Worm (Caenorhabditis elegans) whole organism, L3 larva: ENCODE measurements around the gene ZK1037.6.

Experiments
- R02D3.7 ChIP-seq: fragments of 150-350 bp; optimal IDR thresholded peaks from 2 replicates; lab custom pipeline; 2014; ENCODE audit warnings: missing biosample characterization, missing genetic modification characterization
- aly-2 ChIP-seq: fragments of 150-350 bp; optimal IDR thresholded peaks from 2 replicates; lab custom pipeline; 2014; ENCODE audit warnings: missing biosample characterization, missing genetic modification characterization
- ceh-16 ChIP-seq: sonication (generic microtip); optimal IDR thresholded peaks from 2 replicates; lab custom pipeline; 2017; ENCODE audit warnings: missing biosample characterization, missing genetic modification characterization
- ceh-28 ChIP-seq: fragments of 150-350 bp; optimal IDR thresholded peaks from 2 replicates; lab custom pipeline; 2014; ENCODE audit warnings: missing biosample characterization, missing genetic modification reagents, missing genetic modification characterization
- ceh-9 ChIP-seq: sonication (generic microtip); optimal IDR thresholded peaks from 2 replicates; lab custom pipeline; 2018; ENCODE audit warnings: missing biosample characterization, missing genetic modification characterization
- daf-12 ChIP-seq: fragments of 150-350 bp; optimal IDR thresholded peaks from 2 replicates; lab custom pipeline; 2014; ENCODE audit warnings: missing biosample characterization, missing genetic modification reagents, missing genetic modification characterization
- elt-2 ChIP-seq: sonication (generic microtip); optimal IDR thresholded peaks from 2 replicates; lab custom pipeline; 2016; ENCODE audit warnings: missing genetic modification reagents, mild to moderate bottlenecking, missing genetic modification characterization, missing compliant biosample characterization
- fkh-10 ChIP-seq: sonication (generic microtip); optimal IDR thresholded peaks from 2 replicates; lab custom pipeline; 2017; ENCODE audit warnings: missing biosample characterization, missing genetic modification reagents, missing genetic modification characterization
- fkh-2 ChIP-seq: fragments of 150-350 bp; optimal IDR thresholded peaks from 2 replicates; lab custom pipeline; 2014; ENCODE audit warnings: missing biosample characterization, missing genetic modification reagents, missing genetic modification characterization
- fos-1 ChIP-seq: fragments of 150-350 bp; optimal IDR thresholded peaks from 2 replicates; lab custom pipeline; 2014; ENCODE audit warnings: missing biosample characterization, missing genetic modification characterization
- jun-1 ChIP-seq: fragments of 150-350 bp; optimal IDR thresholded peaks from 2 replicates; lab custom pipeline; 2014; ENCODE audit warnings: missing biosample characterization, missing genetic modification reagents, missing genetic modification characterization
- lin-15B ChIP-seq: fragments of 150-350 bp; optimal IDR thresholded peaks from 2 replicates; lab custom pipeline; 2014; ENCODE audit warnings: missing biosample characterization, missing genetic modification characterization
- lin-39 ChIP-seq: fragments of 150-350 bp; optimal IDR thresholded peaks from 2 replicates; lab custom pipeline; 2018; ENCODE audit warnings: missing biosample characterization, missing genetic modification reagents, missing genetic modification characterization
- mdl-1 ChIP-seq: fragments of 150-350 bp; optimal IDR thresholded peaks from 2 replicates; lab custom pipeline; 2014; ENCODE audit warnings: missing biosample characterization, missing genetic modification characterization
- mml-1 ChIP-seq: fragments of 150-350 bp; sonication (generic microtip); optimal IDR thresholded peaks from 3 replicates; lab custom pipeline; 2014; ENCODE audit warnings: missing biosample characterization, missing genetic modification characterization
- nhr-11 ChIP-seq: fragments of 150-350 bp; optimal IDR thresholded peaks from 2 replicates; lab custom pipeline; 2014; ENCODE audit warnings: missing biosample characterization, missing genetic modification characterization
- nhr-23 ChIP-seq: fragments of 150-350 bp; optimal IDR thresholded peaks from 2 replicates; lab custom pipeline; 2014; ENCODE audit warnings: missing biosample characterization, missing genetic modification reagents, missing genetic modification characterization
- nhr-237 ChIP-seq: fragments of 150-350 bp; optimal IDR thresholded peaks from 2 replicates; lab custom pipeline; 2014; ENCODE audit warnings: missing biosample characterization, missing genetic modification characterization
- nhr-28 ChIP-seq: fragments of 150-350 bp; optimal IDR thresholded peaks from 2 replicates; lab custom pipeline; 2014; ENCODE audit warnings: missing biosample characterization, missing genetic modification characterization
- nhr-43 ChIP-seq: sonication (generic microtip); optimal IDR thresholded peaks from 2 replicates; lab custom pipeline; 2016; ENCODE audit warnings: mild to moderate bottlenecking, missing genetic modification characterization, missing compliant biosample characterization; ENCODE audit not compliant: poor library complexity, severe bottlenecking
- nhr-67 ChIP-seq: fragments of 150-350 bp; optimal IDR thresholded peaks from 2 replicates; lab custom pipeline; 2014; ENCODE audit warnings: missing biosample characterization, missing genetic modification characterization
- nhr-76 ChIP-seq: fragments of 150-350 bp; sonication (generic microtip); optimal IDR thresholded peaks from 5 replicates; lab custom pipeline; 2014; ENCODE audit warnings: missing biosample characterization, missing genetic modification characterization
- pha-4 ChIP-seq: fragments of 150-350 bp; optimal IDR thresholded peaks from 2 replicates; lab custom pipeline; 2014; ENCODE audit warnings: missing biosample characterization, missing genetic modification reagents, missing genetic modification characterization
- pqm-1 ChIP-seq: fragments of 150-350 bp; optimal IDR thresholded peaks from 2 replicates; lab custom pipeline; 2017; ENCODE audit warnings: missing biosample characterization, missing genetic modification characterization, inconsistent platforms
- sea-2 ChIP-seq: fragments of 150-350 bp; sonication (generic microtip); optimal IDR thresholded peaks from 4 replicates; lab custom pipeline; 2014; ENCODE audit warnings: missing biosample characterization, missing genetic modification reagents, missing genetic modification characterization
- skn-1 ChIP-seq: fragments of 150-350 bp; optimal IDR thresholded peaks from 2 replicates; lab custom pipeline; 2014; ENCODE audit warnings: missing biosample characterization, missing genetic modification characterization
- snpc-4 ChIP-seq: fragments of 150-350 bp; optimal IDR thresholded peaks from 2 replicates; lab custom pipeline; 2014; ENCODE audit warnings: missing biosample characterization, missing genetic modification characterization
- tbx-2 ChIP-seq: sonication (generic microtip); optimal IDR thresholded peaks from 2 replicates; lab custom pipeline; 2016; ENCODE audit warnings: mild to moderate bottlenecking, missing genetic modification characterization, missing compliant biosample characterization
- ztf-11 ChIP-seq: fragments of 150-350 bp; optimal IDR thresholded peaks from 2 replicates; lab custom pipeline; 2014; ENCODE audit warnings: missing biosample characterization, missing genetic modification characterization

ZK1037.6 gene

DNA sequence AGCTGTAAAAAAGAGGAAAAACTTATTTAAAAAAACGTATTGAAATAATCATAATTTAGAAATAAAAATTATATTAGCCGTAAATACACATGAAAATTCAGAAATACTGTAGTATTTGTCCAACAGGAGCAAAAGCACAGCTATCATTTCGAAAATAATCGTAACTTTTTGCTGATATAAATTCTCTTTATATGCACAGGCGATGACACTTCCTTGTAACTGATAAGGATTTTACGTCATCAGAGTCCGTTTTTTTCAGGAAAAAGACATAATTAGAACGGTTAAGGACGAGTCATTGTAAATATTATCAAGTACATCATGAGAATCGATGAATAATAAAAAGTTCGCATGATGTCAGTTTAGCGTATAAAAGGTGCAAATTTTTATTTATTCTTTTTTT is 4.2 kb downstream of the ZK1037.6 start:
- TF ChIP-seq nhr-11 (tag; lab: Kevin White, UChicago) (no peak), pqm-1 (tag; lab: Kevin White, UChicago) (peak; percentile 63), skn-1 (tag; lab: Kevin White, UChicago) (no peak), elt-2 (peak; percentile 85)

DNA sequence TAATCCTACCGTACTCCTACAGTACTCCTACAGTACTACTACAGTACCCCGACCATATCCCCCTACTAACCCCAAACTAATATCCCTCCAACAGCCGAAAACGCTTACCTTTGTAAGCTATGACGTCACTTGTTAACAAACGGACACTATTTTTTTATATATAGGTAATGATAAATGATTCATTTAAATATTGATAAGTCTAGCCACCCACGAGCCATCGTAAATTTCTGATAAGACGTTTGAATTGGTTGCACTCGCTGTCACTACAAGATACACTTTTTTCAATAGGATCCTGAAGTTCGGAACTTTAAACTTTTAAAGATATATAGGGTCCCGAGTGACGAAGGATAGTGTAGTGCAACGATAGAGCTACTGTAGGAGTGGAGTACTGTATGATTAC is 4.9 kb downstream of the ZK1037.6 start, which contains the start of gene nhr-247:
Gene nhr-247 (plus strand): TSS at position 330 of the 400 bp plus-strand sequence.
- peak; percentile 59 for TF ChIP-seq elt-2
- peak; percentile 9 for TF ChIP-seq pqm-1 (tag; lab: Kevin White, UChicago)

DNA sequence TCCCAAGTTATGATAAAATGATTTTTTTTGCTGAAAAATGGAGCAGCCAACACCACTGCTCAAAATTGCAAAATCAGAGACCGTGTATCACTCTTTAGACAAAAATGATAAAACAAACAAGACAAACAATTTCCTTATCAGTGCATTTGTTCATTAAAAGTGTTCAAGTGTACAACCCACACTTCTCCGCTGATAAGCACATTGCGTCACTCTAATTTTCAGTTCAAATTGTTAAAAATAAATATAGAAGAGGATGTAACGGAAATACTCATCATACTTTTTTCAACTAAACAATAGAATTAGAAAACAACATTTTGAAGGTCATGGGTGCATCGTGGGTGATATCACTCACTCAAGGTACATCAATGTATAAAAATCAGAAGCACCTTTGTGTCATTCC is 9.0 kb downstream of the ZK1037.6 start, which contains the start of gene nhr-291:
Gene nhr-291 (plus strand): TSS at position 324 of the 400 bp plus-strand sequence.
- TF ChIP-seq nhr-11 (tag; lab: Kevin White, UChicago) (no peak), jun-1 (tag; lab: Kevin White, UChicago) (peak; percentile 93), mml-1 (tag; lab: Kevin White, UChicago) (no peak), nhr-28 (tag; lab: Kevin White, UChicago) (no peak), ztf-11 (tag; lab: Kevin White, UChicago) (no peak), ceh-16 (tag; lab: Kevin White, UChicago) (no peak), tbx-2 (tag; lab: Kevin White, UChicago) (no peak), pqm-1 (tag; lab: Kevin White, UChicago) (peak; percentile 99), fkh-10 (GFP tag; lab: Kevin White, UChicago) (no peak), nhr-76 (tag; lab: Kevin White, UChicago) (no peak), fos-1 (tag; lab: Kevin White, UChicago) (peak; percentile 57), lin-15B (tag; lab: Kevin White, UChicago) (no peak), mdl-1 (no peak), skn-1 (tag; lab: Kevin White, UChicago) (peak; percentile 62), lin-39 (tag; lab: Kevin White, UChicago) (no peak), daf-12 (tag; lab: Kevin White, UChicago) (no peak), elt-2 (peak; percentile 99), pha-4 (tag; lab: Kevin White, UChicago) (peak; percentile 83), fkh-2 (tag; lab: Kevin White, UChicago) (no peak)

DNA sequence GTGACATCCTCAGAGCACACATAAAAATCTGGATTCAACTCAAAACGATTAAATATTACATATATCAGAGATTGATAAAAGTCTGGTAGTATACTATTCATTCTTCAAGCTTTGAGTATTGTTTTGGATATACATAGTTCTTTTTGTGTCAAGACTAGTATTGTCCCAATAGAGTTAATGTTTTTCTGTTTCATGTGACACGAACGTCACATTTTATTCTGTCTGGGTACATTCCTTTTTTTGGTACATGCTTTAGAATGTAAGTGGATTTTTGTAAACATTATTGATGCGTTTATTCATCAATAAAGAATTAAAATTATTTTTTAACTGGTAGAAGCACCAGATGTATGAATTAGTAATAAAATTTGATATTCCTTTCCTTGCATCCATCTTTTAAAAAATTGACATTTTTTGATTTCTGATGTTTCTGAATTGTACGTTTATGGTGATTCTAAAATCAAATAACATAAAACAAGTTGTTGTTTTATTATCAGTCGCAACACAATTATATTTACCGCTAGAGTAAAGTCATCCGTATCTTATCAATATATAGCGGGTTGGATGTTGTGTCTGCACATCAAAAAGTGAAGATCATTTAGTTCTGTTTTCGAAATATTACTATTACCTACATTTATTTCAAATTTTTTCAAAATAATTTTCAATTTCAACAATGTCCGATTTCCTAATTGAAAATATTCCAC is 11.6 kb downstream of the ZK1037.6 start, which contains the start of the genes srt-22 and nhr-246:
Gene srt-22 (minus strand): TSS at position 101 of the 701 bp plus-strand sequence.
Gene nhr-246 (plus strand): TSS at position 651 of the 701 bp plus-strand sequence.
- TF ChIP-seq pha-4 (tag; lab: Kevin White, UChicago), result no peak
- peak; percentile 30 for TF ChIP-seq pqm-1 (tag; lab: Kevin White, UChicago)
- no peak for TF ChIP-seq ceh-28 (tag; lab: Kevin White, UChicago)
- no peak for TF ChIP-seq snpc-4 (tag; lab: Kevin White, UChicago)
- TF ChIP-seq sea-2 (GFP tag; lab: Kevin White, UChicago), result no peak
- TF ChIP-seq elt-2, result peak; percentile 6

DNA sequence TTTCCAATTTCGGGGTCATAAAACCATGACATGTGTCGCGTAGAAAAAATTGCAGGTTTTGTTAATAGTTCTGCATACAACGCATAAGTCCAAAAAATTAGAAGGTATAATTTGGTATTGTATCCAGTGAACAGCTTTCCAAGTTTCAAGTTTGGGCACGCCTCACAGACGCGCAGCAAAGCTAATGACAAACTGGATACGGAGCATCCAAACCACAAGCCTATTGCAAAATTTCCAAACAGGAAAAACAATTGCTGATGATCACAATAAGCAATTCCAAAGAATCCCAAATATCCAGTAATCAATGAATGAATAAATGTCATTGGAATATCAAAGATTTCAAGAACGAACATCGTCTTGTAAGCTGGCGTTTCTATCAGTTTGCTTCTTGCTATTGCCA is 14.1 kb downstream of the ZK1037.6 start:
- TF ChIP-seq nhr-23, result no peak
- TF ChIP-seq nhr-28 (tag; lab: Kevin White, UChicago), result no peak
- no peak for TF ChIP-seq nhr-237 (tag; lab: Kevin White, UChicago)
- no peak for TF ChIP-seq nhr-67 (tag; lab: Kevin White, UChicago)
- no peak for TF ChIP-seq nhr-43 (tag; lab: Kevin White, UChicago)

DNA sequence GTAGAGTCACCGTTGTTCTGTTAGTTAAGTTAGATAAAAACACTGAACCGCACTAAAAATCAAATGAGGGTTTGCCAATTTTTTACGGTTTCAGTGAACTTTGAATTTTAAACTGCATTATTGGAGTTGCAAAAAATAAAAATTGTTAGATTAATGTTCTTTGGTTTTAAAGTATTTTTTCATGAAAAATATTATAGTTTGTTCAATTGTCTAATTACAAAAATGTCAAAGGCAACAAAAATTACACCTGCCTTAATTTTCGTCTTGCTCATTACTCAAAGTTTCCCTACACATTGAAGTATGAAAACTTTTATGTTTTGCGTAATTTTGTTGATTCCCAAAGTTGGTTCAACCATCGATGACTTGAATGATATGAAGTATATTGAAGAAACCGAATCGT is 16.8 kb downstream of the ZK1037.6 start, which contains the start of gene irld-62:
Gene irld-62 (plus strand): TSS at position 301 of the 400 bp plus-strand sequence.
- no peak for TF ChIP-seq ztf-11 (tag; lab: Kevin White, UChicago)
- no peak for TF ChIP-seq nhr-11 (tag; lab: Kevin White, UChicago)
- no peak for TF ChIP-seq lin-15B (tag; lab: Kevin White, UChicago)
- no peak for TF ChIP-seq fkh-10 (GFP tag; lab: Kevin White, UChicago)
- no peak for TF ChIP-seq daf-12 (tag; lab: Kevin White, UChicago)
- TF ChIP-seq jun-1 (tag; lab: Kevin White, UChicago), result no peak
- TF ChIP-seq ceh-9 (tag; lab: Kevin White, UChicago), result no peak
- TF ChIP-seq R02D3.7, result no peak
- TF ChIP-seq nhr-237 (tag; lab: Kevin White, UChicago), result no peak
- no peak for TF ChIP-seq nhr-43 (tag; lab: Kevin White, UChicago)
- no peak for TF ChIP-seq fkh-2 (tag; lab: Kevin White, UChicago)
- no peak for TF ChIP-seq aly-2 (tag; lab: Kevin White, UChicago)
- TF ChIP-seq nhr-76 (tag; lab: Kevin White, UChicago), result no peak
- TF ChIP-seq pqm-1 (tag; lab: Kevin White, UChicago), result no peak
- TF ChIP-seq, all 47 proteins: peak for 0
